Fruit fly (Drosophila melanogaster) whole organism, adult: ENCODE measurements around the gene Mst89B.

Experiments
- CG7045 ChIP-seq: fragments of 200-800 bp; sonication (Bioruptor generic); optimal IDR thresholded peaks from 2 replicates; lab custom pipeline; 2017; ENCODE audit warnings: missing biosample characterization, mild to moderate bottlenecking, missing genetic modification characterization
- CG7101 ChIP-seq: fragments of 200-800 bp; sonication (Bioruptor generic); optimal IDR thresholded peaks from 2 replicates; lab custom pipeline; 2018; ENCODE audit warnings: missing biosample characterization, mild to moderate bottlenecking, missing genetic modification characterization, moderate library complexity
- Clk ChIP-seq: fragments of 200-800 bp; sonication (Bioruptor generic); optimal IDR thresholded peaks from 2 replicates; lab custom pipeline; 2017; ENCODE audit warnings: missing biosample characterization, missing genetic modification characterization

- TF ChIP-seq CG7101 (tag; lab: Kevin White, UChicago), result peak; percentile 29
- TF ChIP-seq Clk (GFP tag; lab: Kevin White, UChicago), result no peak
- no peak for TF ChIP-seq CG7045 (GFP tag; lab: Kevin White, UChicago)
These were observed 6.2 kb upstream of the Mst89B start for dm6 chr3R:16260385-16261169.
